Worm (Caenorhabditis elegans): Measurements from ENCODE around the gene K02D10.4.

DNA sequence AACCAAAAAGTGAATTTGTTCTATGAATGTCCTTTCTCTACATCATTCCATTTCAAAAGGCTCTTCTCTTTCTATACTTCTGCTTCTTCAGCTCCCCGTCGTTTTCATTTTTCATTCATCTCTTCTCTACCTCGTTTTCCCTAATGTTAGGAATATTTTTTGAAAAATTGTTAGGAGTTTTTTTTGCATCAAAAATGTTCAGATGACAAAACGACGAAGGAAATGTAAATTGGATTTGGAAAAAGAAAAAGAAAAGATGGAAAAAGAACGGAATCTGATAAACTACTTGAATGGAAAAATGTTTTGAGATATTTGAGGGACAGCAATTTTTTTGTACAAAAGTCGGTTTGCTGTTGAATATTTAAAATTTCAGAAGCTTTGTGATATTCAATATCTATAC is 35.0 kb downstream of the K02D10.4 start:
- TF ChIP-seq R02D3.7 (tag; optimal IDR thresholded peaks at IDR 0.05) (no peak), snpc-4 (tag; optimal IDR thresholded peaks at IDR 0.05) (no peak), skn-1 (tag; optimal IDR thresholded peaks at IDR 0.05) (no peak), nhr-77 (tag; optimal IDR thresholded peaks at IDR 0.05) (no peak), fos-1 (tag; optimal IDR thresholded peaks at IDR 0.05) (no peak), nhr-6 (tag; optimal IDR thresholded peaks at IDR 0.05) (no peak), nhr-12 (tag; optimal IDR thresholded peaks at IDR 0.05) (no peak), aly-2 (tag; optimal IDR thresholded peaks at IDR 0.05) (no peak), lsy-2 (tag; optimal IDR thresholded peaks at IDR 0.05) (no peak), nhr-23 (tag; optimal IDR thresholded peaks at IDR 0.05) (no peak), unc-62 (GFP tag; optimal IDR thresholded peaks at IDR 0.05) (no peak), C34F6.9 (tag; optimal IDR thresholded peaks at IDR 0.05) (no peak), ztf-11 (tag; optimal IDR thresholded peaks at IDR 0.05) (no peak)
